Worm (Caenorhabditis elegans) whole organism, mixed stage, embryonic: ENCODE results near the gene F59B2.8.

Experiments
- ceh-43 ChIP-seq: fragments of 200-800 bp; sonication (Bioruptor generic); optimal IDR thresholded peaks from 2 replicates; lab custom pipeline; 2018; ENCODE audit warnings: mild to moderate bottlenecking, missing genetic modification characterization, moderate library complexity, missing compliant biosample characterization
- drap-1 ChIP-seq: fragments of 200-800 bp; sonication (Bioruptor generic); optimal IDR thresholded peaks from 3 replicates; lab custom pipeline; 2018; ENCODE audit warnings: mild to moderate bottlenecking, missing genetic modification characterization, missing compliant biosample characterization
- mep-1 ChIP-seq: fragments of 150-350 bp; optimal IDR thresholded peaks from 2 replicates; lab custom pipeline; 2017; ENCODE audit warnings: missing biosample characterization, missing genetic modification reagents, missing genetic modification characterization, inconsistent platforms

DNA sequence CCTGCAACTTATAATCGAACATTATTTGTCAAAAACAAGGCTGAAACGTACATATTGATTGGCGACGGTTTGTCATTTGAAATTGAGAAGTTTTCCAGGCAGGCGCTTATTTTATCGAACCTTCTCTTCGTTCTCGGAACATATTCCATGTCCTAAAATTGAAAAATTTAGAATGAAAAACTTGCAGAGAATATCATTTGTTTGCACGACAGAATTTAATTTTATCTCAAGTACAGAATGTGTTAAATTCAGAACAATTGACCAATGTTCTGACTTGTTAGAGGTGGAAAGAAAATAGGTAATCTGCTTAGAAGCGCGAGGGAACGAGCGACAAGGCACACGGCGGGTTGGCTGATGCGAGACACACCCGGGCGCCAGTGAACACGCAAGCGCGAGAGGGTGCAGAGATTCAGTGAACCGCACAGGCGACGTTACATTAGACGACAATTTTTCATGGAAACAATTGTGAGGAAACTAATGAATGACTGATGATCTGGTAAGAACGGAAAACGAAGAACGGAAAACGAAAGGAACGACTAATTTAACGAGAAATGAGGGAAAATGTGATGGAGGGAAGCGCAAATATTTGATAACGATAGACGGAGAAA lies 42.5 kb upstream of the F59B2.8 start:
- TF ChIP-seq drap-1 (no peak), mep-1 (tag; lab: Kevin White, UChicago) (no peak), ceh-43 (GFP tag; lab: Kevin White, UChicago) (no peak)
